Fruit fly (Drosophila melanogaster): ENCODE measurements around the gene CG33230.

DNA sequence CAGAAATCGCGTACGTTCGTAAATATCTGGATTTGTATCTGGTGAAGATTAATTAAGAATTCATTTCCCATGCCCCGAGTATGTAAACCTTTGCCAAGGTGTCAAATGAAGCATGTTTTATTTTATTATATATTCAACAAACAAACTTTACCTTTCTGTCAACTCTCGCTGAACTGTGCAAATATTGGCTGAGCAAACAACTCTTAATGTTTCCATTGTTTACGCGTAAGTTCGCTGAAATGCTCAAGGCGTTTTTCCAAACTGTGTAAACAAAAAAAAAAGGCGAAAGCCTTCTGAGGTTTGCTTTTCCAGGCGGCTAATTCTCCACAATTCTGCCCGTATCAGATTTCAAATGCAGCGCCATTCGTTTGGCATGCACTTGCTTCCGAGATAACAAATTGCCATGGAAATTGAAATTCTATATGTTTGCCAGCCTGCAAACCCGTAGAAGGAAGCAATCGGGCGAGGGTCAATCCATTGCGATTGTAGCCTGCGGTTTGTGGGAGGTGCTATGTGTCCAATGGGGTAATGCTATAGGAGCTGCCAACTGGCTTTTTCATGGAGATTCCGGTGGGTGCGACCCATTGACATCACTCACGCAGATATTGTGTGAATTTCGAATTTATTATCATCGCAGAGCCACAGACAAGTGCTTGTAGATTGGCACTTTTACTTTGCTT is 26.4 kb upstream of the CG33230 start:
- TF ChIP-seq lola (GFP tag; optimal IDR thresholded peaks at IDR 0.05) (no peak), Hr83 (GFP tag; optimal IDR thresholded peaks at IDR 0.05; ENCODE audit: poor library complexity, severe bottlenecking) (peak; percentile 100)

Measured in whole organism, wandering third instar larva.